Worm (Caenorhabditis elegans) whole organism, young adult: ENCODE data around the gene Y48C3A.12.

Experiments
- B0019.2 ChIP-seq: fragments of 200-800 bp; sonication (Bioruptor generic); conservative IDR thresholded peaks from 2 replicates; pipeline ENCODE4 v1.3.6; 2022; ENCODE audit warnings: missing genetic modification reagents, missing genetic modification characterization, missing compliant biosample characterization
- B0035.1 ChIP-seq: sonication (generic microtip); optimal IDR thresholded peaks from 2 replicates; lab custom pipeline; 2016; ENCODE audit warnings: missing genetic modification characterization, mild to moderate bottlenecking, missing compliant biosample characterization, missing genotype, missing genetic modification reagents
- B0336.3 ChIP-seq: fragments of 200-800 bp; sonication (Bioruptor generic); IDR thresholded peaks from 2 replicates; pipeline ENCODE4 v1.3.6; 2022; ENCODE audit warnings: missing genetic modification characterization, missing compliant biosample characterization
- F10E7.11 ChIP-seq: sonication (generic microtip); optimal IDR thresholded peaks from 2 replicates; lab custom pipeline; 2017; ENCODE audit warnings: mild to moderate bottlenecking, missing genetic modification characterization, moderate library complexity, missing compliant biosample characterization
- F49E8.2 ChIP-seq: sonication (generic microtip); optimal IDR thresholded peaks from 3 replicates; lab custom pipeline; 2017; ENCODE audit warnings: missing genetic modification characterization, mild to moderate bottlenecking, missing compliant biosample characterization, antibody characterized with exemption, moderate library complexity; ENCODE audit not compliant: insufficient read depth
- F55B11.4 ChIP-seq: sonication (generic microtip); optimal IDR thresholded peaks from 2 replicates; lab custom pipeline; 2016; ENCODE audit warnings: missing compliant biosample characterization, missing genetic modification characterization, borderline replicate concordance; ENCODE audit not compliant: insufficient read depth
- T07F8.4 ChIP-seq: sonication (generic microtip); optimal IDR thresholded peaks from 2 replicates; lab custom pipeline; 2016; ENCODE audit warnings: mild to moderate bottlenecking, missing genetic modification characterization, moderate library complexity, missing compliant biosample characterization
- Y53F4B.3 ChIP-seq: fragments of 200-800 bp; sonication (Bioruptor generic); IDR thresholded peaks from 2 replicates; pipeline ENCODE4 v1.3.6; 2022; ENCODE audit warnings: missing genetic modification reagents, missing genetic modification characterization, missing compliant biosample characterization
- Y53G8AR.9 ChIP-seq: fragments of 200-800 bp; sonication (Bioruptor generic); conservative IDR thresholded peaks from 2 replicates; pipeline ENCODE4 v1.3.6; 2022; ENCODE audit warnings: missing genetic modification reagents, missing genetic modification characterization, missing compliant biosample characterization
- Y67H2A.10 ChIP-seq: fragments of 200-800 bp; sonication (Bioruptor generic); conservative IDR thresholded peaks from 2 replicates; pipeline ENCODE4 v1.3.6; 2022; ENCODE audit warnings: missing genetic modification reagents, missing genetic modification characterization, missing compliant biosample characterization
- akir-1 ChIP-seq: fragments of 200-800 bp; sonication (Bioruptor generic); optimal IDR thresholded peaks from 2 replicates; lab custom pipeline; 2018; ENCODE audit warnings: mild to moderate bottlenecking, missing genetic modification characterization, moderate library complexity, missing compliant biosample characterization
- ama-1 ChIP-seq, 3 experiments: fragments of 150-350 bp in 1 of 3; sonication (generic microtip) in 2 of 3; optimal IDR thresholded peaks; 2 replicates each; lab custom pipeline; 2014 to 2018; ENCODE audit warnings: missing biosample characterization in 2 of 3, missing genetic modification characterization in 2 of 3, missing genetic modification reagents in 2 of 3
- aptf-3 ChIP-seq: fragments of 200-800 bp; sonication (Bioruptor generic); IDR thresholded peaks from 2 replicates; pipeline ENCODE4 v1.3.6; 2022; ENCODE audit warnings: missing genetic modification characterization, missing compliant biosample characterization
- atf-7 ChIP-seq: sonication (generic microtip); optimal IDR thresholded peaks from 2 replicates; lab custom pipeline; 2017; ENCODE audit warnings: mild to moderate bottlenecking, missing genetic modification characterization, missing compliant biosample characterization
- bed-1 ChIP-seq: fragments of 200-800 bp; sonication (Bioruptor generic); IDR thresholded peaks from 2 replicates; pipeline ENCODE4 v1.3.6; 2022; ENCODE audit warnings: missing genetic modification reagents, missing genetic modification characterization, missing compliant biosample characterization
- bed-2 ChIP-seq: fragments of 200-800 bp; sonication (Bioruptor generic); IDR thresholded peaks from 2 replicates; pipeline ENCODE4 v1.3.6; 2022; ENCODE audit warnings: missing genetic modification reagents, missing genetic modification characterization, missing compliant biosample characterization
- cebp-1 ChIP-seq, 2 experiments: fragments of 200-800 bp in 1 of 2; sonication (Bioruptor generic) in 1 of 2; sonication (generic microtip) in 1 of 2; IDR thresholded peaks in 1 of 2; optimal IDR thresholded peaks in 1 of 2; 2 replicates each; pipeline versions ENCODE4 v1.3.6 to Lab custom; 2017 to 2022; ENCODE audit warnings: missing compliant biosample characterization in 2 of 2, missing genetic modification characterization in 2 of 2, mild to moderate bottlenecking in 1 of 2, missing genetic modification reagents in 1 of 2, moderate library complexity in 1 of 2
- ceh-27 ChIP-seq: fragments of 200-800 bp; sonication (Bioruptor generic); optimal IDR thresholded peaks from 2 replicates; lab custom pipeline; 2018; ENCODE audit warnings: mild to moderate bottlenecking, missing genetic modification characterization, moderate library complexity, missing compliant biosample characterization
- ceh-58 ChIP-seq: fragments of 200-800 bp; sonication (Bioruptor generic); IDR thresholded peaks from 2 replicates; pipeline ENCODE4 v1.3.6; 2022; ENCODE audit warnings: missing genetic modification characterization, missing compliant biosample characterization
- dox-1 ChIP-seq: fragments of 200-800 bp; sonication (Bioruptor generic); IDR thresholded peaks from 2 replicates; pipeline ENCODE4 v1.3.6; 2022; ENCODE audit warnings: missing genetic modification reagents, missing genetic modification characterization, missing compliant biosample characterization
- dpl-1 ChIP-seq: fragments of 150-350 bp; optimal IDR thresholded peaks from 2 replicates; lab custom pipeline; 2014; ENCODE audit warnings: missing biosample characterization, missing genetic modification reagents, missing genetic modification characterization
- efl-1 ChIP-seq: fragments of 150-350 bp; optimal IDR thresholded peaks from 2 replicates; lab custom pipeline; 2014; ENCODE audit warnings: missing biosample characterization, missing genetic modification reagents, missing genetic modification characterization
- egl-44 ChIP-seq: fragments of 200-800 bp; sonication (Bioruptor generic); IDR thresholded peaks from 2 replicates; pipeline ENCODE4 v1.3.6; 2022; ENCODE audit warnings: missing genetic modification reagents, missing genetic modification characterization, missing compliant biosample characterization
- hlh-26 ChIP-seq: fragments of 200-800 bp; sonication (Bioruptor generic); conservative IDR thresholded peaks from 2 replicates; pipeline ENCODE4 v1.3.6; 2022; ENCODE audit warnings: missing genetic modification reagents, missing genetic modification characterization, missing compliant biosample characterization
- lag-1 ChIP-seq: fragments of 200-800 bp; sonication (Bioruptor generic); IDR thresholded peaks from 2 replicates; pipeline ENCODE4 v1.3.6; 2022; ENCODE audit warnings: missing genetic modification reagents, missing genetic modification characterization, missing compliant biosample characterization
- let-607 ChIP-seq, 2 experiments: fragments of 200-800 bp in 1 of 2; sonication (Bioruptor generic) in 1 of 2; sonication (generic microtip) in 1 of 2; optimal IDR thresholded peaks; 2 replicates each; lab custom pipeline; 2016 to 2018; ENCODE audit warnings: mild to moderate bottlenecking in 2 of 2, missing compliant biosample characterization in 2 of 2, missing genetic modification characterization in 2 of 2, moderate library complexity in 2 of 2, missing genotype in 1 of 2
- lin-54 ChIP-seq: fragments of 200-800 bp; sonication (Bioruptor generic); optimal IDR thresholded peaks from 2 replicates; lab custom pipeline; 2018; ENCODE audit warnings: mild to moderate bottlenecking, missing genetic modification characterization, missing compliant biosample characterization
- lsl-1 ChIP-seq: fragments of 200-800 bp; sonication (Bioruptor generic); optimal IDR thresholded peaks from 2 replicates; lab custom pipeline; 2018; ENCODE audit warnings: mild to moderate bottlenecking, missing genetic modification characterization, moderate library complexity, missing compliant biosample characterization
- mel-28 ChIP-seq: sonication (generic microtip); optimal IDR thresholded peaks from 2 replicates; lab custom pipeline; 2016; ENCODE audit warnings: borderline replicate concordance, mild to moderate bottlenecking, missing genetic modification characterization, missing compliant biosample characterization
- mes-4 ChIP-seq: sonication (generic microtip); optimal IDR thresholded peaks from 2 replicates; lab custom pipeline; 2016; ENCODE audit warnings: missing genotype, missing genetic modification characterization, missing compliant biosample characterization
- nfya-2 ChIP-seq: fragments of 200-800 bp; sonication (Bioruptor generic); IDR thresholded peaks from 2 replicates; pipeline ENCODE4 v1.3.6; 2022; ENCODE audit warnings: missing genetic modification reagents, missing genetic modification characterization, missing compliant biosample characterization
- nhr-179 ChIP-seq: sonication (generic microtip); optimal IDR thresholded peaks from 2 replicates; lab custom pipeline; 2016; ENCODE audit warnings: mild to moderate bottlenecking, missing genetic modification characterization, missing compliant biosample characterization
- nhr-27 ChIP-seq: fragments of 200-800 bp; sonication (Bioruptor generic); optimal IDR thresholded peaks from 2 replicates; lab custom pipeline; 2018; ENCODE audit warnings: mild to moderate bottlenecking, missing genetic modification characterization, moderate library complexity, missing compliant biosample characterization
- nhr-90 ChIP-seq: sonication (generic microtip); optimal IDR thresholded peaks from 2 replicates; lab custom pipeline; 2016; ENCODE audit warnings: missing genotype, mild to moderate bottlenecking, missing genetic modification characterization, missing compliant biosample characterization
- pbrm-1 ChIP-seq: fragments of 200-800 bp; sonication (Bioruptor generic); IDR thresholded peaks from 2 replicates; pipeline ENCODE4 v1.3.6; 2022; ENCODE audit warnings: missing genetic modification reagents, missing genetic modification characterization, missing compliant biosample characterization
- rec-8 ChIP-seq, 2 experiments: sonication (generic microtip); optimal IDR thresholded peaks; 2 replicates each; lab custom pipeline; 2016; ENCODE audit warnings: mild to moderate bottlenecking in 2 of 2, missing genetic modification characterization in 2 of 2, missing genetic modification reagents in 2 of 2, missing genotype in 2 of 2, missing biosample characterization in 1 of 2, missing compliant biosample characterization in 1 of 2, moderate library complexity in 1 of 2
- rpc-1 ChIP-seq, 2 experiments: fragments of 150-350 bp in 1 of 2; sonication (generic microtip) in 1 of 2; optimal IDR thresholded peaks; 2 replicates each; lab custom pipeline; 2014 to 2018; ENCODE audit warnings: missing biosample characterization in 1 of 2, missing genetic modification characterization in 1 of 2, missing genetic modification reagents in 1 of 2, missing genotype in 1 of 2
- sdz-38 ChIP-seq: sonication (generic microtip); optimal IDR thresholded peaks from 2 replicates; lab custom pipeline; 2016; ENCODE audit warnings: missing genotype, missing genetic modification characterization, missing compliant biosample characterization
- snpc-3.4 ChIP-seq: sonication (generic microtip); optimal IDR thresholded peaks from 2 replicates; lab custom pipeline; 2017; ENCODE audit warnings: missing genetic modification characterization, mild to moderate bottlenecking, missing compliant biosample characterization, antibody characterized with exemption, moderate library complexity, missing genotype, missing genetic modification reagents
- tbp1 ChIP-seq: fragments of 200-800 bp; sonication (Bioruptor generic); optimal IDR thresholded peaks from 2 replicates; lab custom pipeline; 2018; ENCODE audit warnings: mild to moderate bottlenecking, missing genetic modification characterization, missing compliant biosample characterization
- unc-130 ChIP-seq: sonication (generic microtip); optimal IDR thresholded peaks from 2 replicates; lab custom pipeline; 2016; ENCODE audit warnings: missing genetic modification reagents, missing genetic modification characterization, missing compliant biosample characterization
- xnd-1 ChIP-seq: sonication (generic microtip); optimal IDR thresholded peaks from 2 replicates; lab custom pipeline; 2016; ENCODE audit warnings: missing genotype, missing genetic modification reagents, missing genetic modification characterization, missing compliant biosample characterization
- zim-3 ChIP-seq: sonication (generic microtip); optimal IDR thresholded peaks from 2 replicates; lab custom pipeline; 2017; ENCODE audit warnings: mild to moderate bottlenecking, missing genetic modification characterization, moderate library complexity, missing compliant biosample characterization
- ztf-18 ChIP-seq: sonication (generic microtip); optimal IDR thresholded peaks from 2 replicates; lab custom pipeline; 2016; ENCODE audit warnings: missing genotype, mild to moderate bottlenecking, missing genetic modification characterization, missing compliant biosample characterization
- ztf-3 ChIP-seq: fragments of 200-800 bp; sonication (Bioruptor generic); optimal IDR thresholded peaks from 2 replicates; lab custom pipeline; 2018; ENCODE audit warnings: mild to moderate bottlenecking, missing genetic modification characterization, missing compliant biosample characterization

The Y48C3A.12 gene

ce11 chrII:13334966-13335698, 41.1 kb upstream of the Y48C3A.12 start:
- TF ChIP-seq efl-1 (no peak), ceh-27 (GFP tag; lab: Kevin White, UChicago) (peak; percentile 79), F10E7.11 (tag; lab: Kevin White, UChicago) (no peak), nfya-2 (no peak), bed-1 (GFP tag; lab: Robert Waterston, UW) (no peak), lsl-1 (GFP tag; lab: Kevin White, UChicago) (no peak), let-607 (tag; optimal IDR thresholded peaks at IDR 0.05; lab: Kevin White, UChicago) (no peak), aptf-3 (GFP tag; lab: Robert Waterston, UW) (no peak), snpc-3.4 (tag; lab: Kevin White, UChicago) (no peak), Y53F4B.3 (GFP tag; lab: Robert Waterston, UW) (no peak), hlh-26 (GFP tag; lab: Robert Waterston, UW) (no peak), B0336.3 (GFP tag; lab: Robert Waterston, UW) (peak; percentile 68), sdz-38 (tag; lab: Kevin White, UChicago) (no peak), ama-1 (optimal IDR thresholded peaks at IDR 0.05; lab: Kevin White, UChicago) (no peak), ama-1 (GFP tag; optimal IDR thresholded peaks at IDR 0.05; lab: Kevin White, UChicago) (no peak), atf-7 (tag; lab: Kevin White, UChicago) (no peak), lag-1 (GFP tag; lab: Robert Waterston, UW) (no peak), Y53G8AR.9 (GFP tag; lab: Robert Waterston, UW) (no peak), cebp-1 (GFP tag; IDR thresholded peaks at IDR 0.05; lab: Robert Waterston, UW) (no peak), cebp-1 (tag; optimal IDR thresholded peaks at IDR 0.05; lab: Kevin White, UChicago) (peak; percentile 77), dox-1 (peak; percentile 87), nhr-179 (tag; lab: Kevin White, UChicago) (no peak), tbp1 (GFP tag; lab: Kevin White, UChicago) (no peak), T07F8.4 (no peak), lin-54 (GFP tag; lab: Kevin White, UChicago) (peak; percentile 34), mel-28 (tag; lab: Kevin White, UChicago) (no peak), rpc-1 (optimal IDR thresholded peaks at IDR 0.05; lab: Kevin White, UChicago) (no peak), rpc-1 (tag; optimal IDR thresholded peaks at IDR 0.05; lab: Kevin White, UChicago) (no peak), F49E8.2 (tag; lab: Kevin White, UChicago) (no peak), zim-3 (tag; lab: Kevin White, UChicago) (no peak), F55B11.4 (tag; lab: Kevin White, UChicago) (no peak), ztf-3 (GFP tag; lab: Kevin White, UChicago) (no peak), unc-130 (GFP tag; lab: Kevin White, UChicago) (no peak), ztf-18 (peak; percentile 36), dpl-1 (GFP tag; lab: Kevin White, UChicago) (no peak), akir-1 (no peak), ceh-58 (GFP tag; lab: Robert Waterston, UW) (no peak), bed-2 (0 out of 2 replicates have a peak, but pooled peaks have one; percentile 30), pbrm-1 (GFP tag; lab: Robert Waterston, UW) (peak; percentile 56; the same call in 1 of the 2 replicates), mes-4 (tag; lab: Kevin White, UChicago) (no peak), B0019.2 (GFP tag; lab: Robert Waterston, UW) (no peak), xnd-1 (tag; lab: Kevin White, UChicago) (no peak), nhr-90 (tag; lab: Kevin White, UChicago) (peak; percentile 0), rec-8 (tag; optimal IDR thresholded peaks at IDR 0.05; lab: Kevin White, UChicago) (no peak), nhr-27 (tag; lab: Kevin White, UChicago) (no peak), Y67H2A.10 (no peak), B0035.1 (tag; lab: Kevin White, UChicago) (peak; percentile 1), egl-44 (GFP tag; lab: Robert Waterston, UW) (no peak)
